Fruit fly (Drosophila melanogaster): ENCODE results near the gene CG13040.

- TF ChIP-seq Eip78C (GFP tag) (peak; percentile 41), Hr39 (GFP tag; optimal IDR thresholded peaks at IDR 0.05) (no peak), CG11762 (GFP tag; optimal IDR thresholded peaks at IDR 0.05; ENCODE audit: insufficient read depth) (no peak), CG16779 (tag; optimal IDR thresholded peaks at IDR 0.05) (no peak), lz (GFP tag; optimal IDR thresholded peaks at IDR 0.05) (no peak), CG7368 (GFP tag; optimal IDR thresholded peaks at IDR 0.05) (no peak), CG6792 (GFP tag; optimal IDR thresholded peaks at IDR 0.05) (no peak), Eip93F (GFP tag; optimal IDR thresholded peaks at IDR 0.05) (no peak), achi (GFP tag; optimal IDR thresholded peaks at IDR 0.05) (no peak), Gug (GFP tag; IDR thresholded peaks at IDR 0.05) (no peak), CG6854 (GFP tag; optimal IDR thresholded peaks at IDR 0.05) (no peak), Smox (GFP tag; optimal IDR thresholded peaks at IDR 0.05) (no peak)
These were observed 8.3 kb upstream of the CG13040 start for dm6 chr3L:16334876-16335275.
